Fruit fly (Drosophila melanogaster): ENCODE results near the gene CG11327.

Gene CG11327

DNA sequence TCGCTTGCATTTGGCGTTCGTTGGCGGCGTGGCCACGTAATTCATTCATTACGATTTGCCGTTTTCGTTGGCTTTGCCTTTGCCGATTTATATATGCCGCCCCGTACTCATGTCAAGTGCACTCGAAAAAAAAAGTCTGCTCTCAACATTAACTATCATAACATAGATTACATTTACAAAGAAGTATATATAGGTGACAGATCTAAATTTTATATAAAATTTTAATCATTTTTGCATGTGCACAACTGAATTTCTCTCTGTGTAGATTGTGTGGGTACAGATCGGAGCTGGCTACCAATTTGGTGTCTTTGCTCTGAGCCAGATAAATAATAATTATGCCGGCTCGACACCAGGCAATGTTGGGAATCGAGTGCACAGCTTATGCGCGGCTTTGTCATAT lies 11.9 kb upstream of the CG11327 start (continued):
- TF ChIP-seq dan (GFP tag; IDR thresholded peaks at IDR 0.05): 0 out of 2 replicates have a peak, but pooled peaks have one; percentile 23
- TF ChIP-seq CG4424 (GFP tag; optimal IDR thresholded peaks at IDR 0.05): peak; percentile 54
- TF ChIP-seq CG14050 (GFP tag; IDR thresholded peaks at IDR 0.05): peak; percentile 40; the same call in 1 of the 3 replicates
- TF ChIP-seq CG15011 (GFP tag; optimal IDR thresholded peaks at IDR 0.05): no peak
- no peak for TF ChIP-seq Adf1 (GFP tag; IDR thresholded peaks at IDR 0.05)
- peak; percentile 22 for TF ChIP-seq CG10209 (GFP tag; optimal IDR thresholded peaks at IDR 0.05)
- TF ChIP-seq CG2889 (GFP tag; IDR thresholded peaks at IDR 0.05): peak; percentile 51; the same call in 1 of the 3 replicates
- TF ChIP-seq CG3281 (GFP tag; optimal IDR thresholded peaks at IDR 0.05): no peak
- no peak for TF ChIP-seq Doc2 (GFP tag; IDR thresholded peaks at IDR 0.05)
- TF ChIP-seq CG11456 (GFP tag; IDR thresholded peaks at IDR 0.05): 0 out of 3 replicates have a peak, but pooled peaks have one; percentile 32
- TF ChIP-seq lilli (GFP tag; optimal IDR thresholded peaks at IDR 0.05): peak; percentile 44
- TF ChIP-seq Sry-δ (GFP tag; optimal IDR thresholded peaks at IDR 0.05): no peak
- TF ChIP-seq jigr1 (GFP tag; IDR thresholded peaks at IDR 0.05): peak; percentile 32; the same call in 1 of the 3 replicates
- TF ChIP-seq CG17802 (tag; optimal IDR thresholded peaks at IDR 0.05): no peak
- peak; percentile 20; the same call in 1 of the 3 replicates for TF ChIP-seq CG11695 (GFP tag; IDR thresholded peaks at IDR 0.05)
- TF ChIP-seq CG31224 (GFP tag; IDR thresholded peaks at IDR 0.05): no peak
- no peak for TF ChIP-seq kay (GFP tag; optimal IDR thresholded peaks at IDR 0.05)
- peak; percentile 58 for TF ChIP-seq CG12769 (tag; optimal IDR thresholded peaks at IDR 0.05)
- peak; percentile 57; the same call in 1 of the 3 replicates for TF ChIP-seq CG11093 (GFP tag; IDR thresholded peaks at IDR 0.05)
- 0 out of 2 replicates have a peak, but pooled peaks have one; percentile 17 for TF ChIP-seq CG1024 (GFP tag; IDR thresholded peaks at IDR 0.05)
- no peak for TF ChIP-seq fd102C (GFP tag; optimal IDR thresholded peaks at IDR 0.05)
- no peak; the same call in 1 of the 2 replicates for TF ChIP-seq CG32532 (GFP tag; IDR thresholded peaks at IDR 0.05)
- TF ChIP-seq ken (GFP tag; IDR thresholded peaks at IDR 0.05): peak; percentile 33; the same call in 1 of the 3 replicates
- 0 out of 2 replicates have a peak, but pooled peaks have one; percentile 18 for TF ChIP-seq CG11085 (GFP tag; IDR thresholded peaks at IDR 0.05)
- no peak for TF ChIP-seq CrebB (tag; optimal IDR thresholded peaks at IDR 0.05)
- TF ChIP-seq Xbp1 (GFP tag; optimal IDR thresholded peaks at IDR 0.05): peak; percentile 50
- peak; percentile 12 for TF ChIP-seq HLH54F (GFP tag; optimal IDR thresholded peaks at IDR 0.05)
- peak; percentile 27 for TF ChIP-seq NfI (GFP tag; optimal IDR thresholded peaks at IDR 0.05)
- no peak for TF ChIP-seq bbx (GFP tag; IDR thresholded peaks at IDR 0.05; ENCODE audit: partially characterized antibody)
- TF ChIP-seq Deaf1 (tag; optimal IDR thresholded peaks at IDR 0.05): no peak
- peak; percentile 5 for TF ChIP-seq CG15696 (tag; optimal IDR thresholded peaks at IDR 0.05)
- TF ChIP-seq Elba2 (GFP tag; optimal IDR thresholded peaks at IDR 0.05): no peak
- TF ChIP-seq tap (tag; optimal IDR thresholded peaks at IDR 0.05): peak; percentile 37
- TF ChIP-seq H15 (GFP tag; IDR thresholded peaks at IDR 0.05): no peak
- TF ChIP-seq CG17328 (GFP tag; IDR thresholded peaks at IDR 0.05): peak; percentile 75
- TF ChIP-seq otp (GFP tag; IDR thresholded peaks at IDR 0.05): 0 out of 3 replicates have a peak, but pooled peaks have one; percentile 45
- TF ChIP-seq vnd (GFP tag; IDR thresholded peaks at IDR 0.05; ENCODE audit: partially characterized antibody): no peak
- TF ChIP-seq CG9609 (GFP tag; optimal IDR thresholded peaks at IDR 0.05): no peak
- TF ChIP-seq shn (GFP tag; optimal IDR thresholded peaks at IDR 0.05): no peak
- peak; percentile 42 for TF ChIP-seq ttk (GFP tag; IDR thresholded peaks at IDR 0.05)
- TF ChIP-seq tll (GFP tag; optimal IDR thresholded peaks at IDR 0.05): no peak
- TF ChIP-seq CG17385 (GFP tag; optimal IDR thresholded peaks at IDR 0.05): peak; percentile 8
- no peak for TF ChIP-seq twi (tag; optimal IDR thresholded peaks at IDR 0.05)
- peak; percentile 40 for TF ChIP-seq lbe (GFP tag; optimal IDR thresholded peaks at IDR 0.05)
- TF ChIP-seq Drgx (GFP tag; IDR thresholded peaks at IDR 0.05): peak; percentile 80
- no peak for TF ChIP-seq CG9437 (GFP tag; optimal IDR thresholded peaks at IDR 0.05)
- peak; percentile 45 for TF ChIP-seq CG10979 (tag; optimal IDR thresholded peaks at IDR 0.05)
- TF ChIP-seq Meics (GFP tag; optimal IDR thresholded peaks at IDR 0.05): peak; percentile 27
- peak; percentile 59 for TF ChIP-seq Sox102F (GFP tag; optimal IDR thresholded peaks at IDR 0.05)
- TF ChIP-seq klu (GFP tag; IDR thresholded peaks at IDR 0.05): no peak
- TF ChIP-seq H2.0 (GFP tag; IDR thresholded peaks at IDR 0.05): peak; percentile 40

Data from whole organism, embryonic.